Fruit fly (Drosophila melanogaster) whole organism, embryonic: ENCODE results near the gene CG3634.

Source experiments
- Bteb2 ChIP-seq: fragments of 200-800 bp; sonication (Bioruptor generic); optimal IDR thresholded peaks from 2 replicates; lab custom pipeline; 2016; ENCODE audit warnings: missing biosample characterization, missing genetic modification characterization
- CG1024 ChIP-seq: fragments of 200-800 bp; sonication (Bioruptor generic); IDR thresholded peaks from 2 replicates; pipeline ENCODE4 v1.3.6; 2022; ENCODE audit warnings: missing biosample characterization, missing genetic modification characterization
- CG10321 ChIP-seq: fragments of 200-800 bp; sonication (Bioruptor generic); IDR thresholded peaks from 2 replicates; pipeline ENCODE4 v1.3.6; 2022; ENCODE audit warnings: missing biosample characterization, missing genetic modification characterization
- CG12071 ChIP-seq: fragments of 200-800 bp; sonication (Bioruptor generic); optimal IDR thresholded peaks from 3 replicates; lab custom pipeline; 2018; ENCODE audit warnings: missing biosample characterization, mild to moderate bottlenecking, missing genetic modification characterization
- CG12391 ChIP-seq: fragments of 200-800 bp; sonication (Bioruptor generic); optimal IDR thresholded peaks from 3 replicates; lab custom pipeline; 2018; ENCODE audit warnings: missing biosample characterization, mild to moderate bottlenecking, missing genetic modification characterization, moderate library complexity
- CG14050 ChIP-seq: fragments of 200-800 bp; sonication (Bioruptor generic); IDR thresholded peaks from 3 replicates; pipeline ENCODE4 v1.3.6; 2022; ENCODE audit warnings: missing biosample characterization, missing genetic modification characterization
- CG14860 ChIP-seq: fragments of 200-800 bp; sonication (Bioruptor generic); IDR thresholded peaks from 3 replicates; pipeline ENCODE4 v1.3.6; 2022; ENCODE audit warnings: missing biosample characterization, missing genetic modification characterization; ENCODE audit not compliant: partially characterized antibody
- CG15696 ChIP-seq: fragments of 200-800 bp; sonication (Bioruptor generic); optimal IDR thresholded peaks from 2 replicates; lab custom pipeline; 2019; ENCODE audit warnings: missing biosample characterization, mild to moderate bottlenecking, missing genetic modification characterization, moderate library complexity
- CG1602 ChIP-seq: fragments of 200-800 bp; sonication (Bioruptor generic); optimal IDR thresholded peaks from 3 replicates; lab custom pipeline; 2016; ENCODE audit warnings: missing biosample characterization, missing genetic modification characterization
- CG16863 ChIP-seq: fragments of 200-800 bp; sonication (Bioruptor generic); optimal IDR thresholded peaks from 3 replicates; lab custom pipeline; 2016; ENCODE audit warnings: missing biosample characterization, missing genetic modification characterization
- CG31224 ChIP-seq: fragments of 200-800 bp; sonication (Bioruptor generic); IDR thresholded peaks from 2 replicates; pipeline ENCODE4 v1.3.6; 2022; ENCODE audit warnings: missing biosample characterization, missing genetic modification characterization
- CG3163 ChIP-seq: fragments of 200-800 bp; sonication (Bioruptor generic); optimal IDR thresholded peaks from 3 replicates; lab custom pipeline; 2016; ENCODE audit warnings: missing biosample characterization, missing genetic modification characterization
- CG33213 ChIP-seq: fragments of 200-800 bp; sonication (Bioruptor generic); optimal IDR thresholded peaks from 3 replicates; lab custom pipeline; 2016; ENCODE audit warnings: missing biosample characterization, missing genetic modification characterization
- CG4282 ChIP-seq: fragments of 200-800 bp; sonication (Bioruptor generic); optimal IDR thresholded peaks from 2 replicates; lab custom pipeline; 2016; ENCODE audit warnings: missing biosample characterization, missing genetic modification characterization
- CG4707 ChIP-seq: fragments of 200-800 bp; sonication (Bioruptor generic); optimal IDR thresholded peaks from 2 replicates; lab custom pipeline; 2018; ENCODE audit warnings: missing biosample characterization, mild to moderate bottlenecking, missing genetic modification characterization, moderate library complexity
- CG5245 ChIP-seq: fragments of 200-800 bp; sonication (Bioruptor generic); optimal IDR thresholded peaks from 3 replicates; lab custom pipeline; 2016; ENCODE audit warnings: missing biosample characterization, missing genetic modification characterization
- CG8281 ChIP-seq: fragments of 200-800 bp; sonication (Bioruptor generic); optimal IDR thresholded peaks from 2 replicates; lab custom pipeline; 2018; ENCODE audit warnings: missing biosample characterization, mild to moderate bottlenecking, missing genetic modification characterization, moderate library complexity
- CG8944 ChIP-seq: fragments of 200-800 bp; sonication (Bioruptor generic); optimal IDR thresholded peaks from 3 replicates; lab custom pipeline; 2016; ENCODE audit warnings: missing biosample characterization, missing genetic modification characterization
- CHES-1-like ChIP-seq: fragments of 200-800 bp; sonication (Bioruptor generic); optimal IDR thresholded peaks from 2 replicates; lab custom pipeline; 2016; ENCODE audit warnings: missing biosample characterization, missing genetic modification characterization
- Deaf1 ChIP-seq: fragments of 200-800 bp; optimal IDR thresholded peaks from 3 replicates; lab custom pipeline; 2019; ENCODE audit warnings: missing biosample characterization, mild to moderate bottlenecking, missing genetic modification characterization, moderate library complexity
- E2f2 ChIP-seq: fragments of 200-800 bp; sonication (Bioruptor generic); IDR thresholded peaks from 2 replicates; pipeline ENCODE4 v1.3.6; 2022; ENCODE audit warnings: missing biosample characterization, missing genetic modification characterization
- HLH4C ChIP-seq: fragments of 200-800 bp; sonication (Bioruptor generic); IDR thresholded peaks from 3 replicates; pipeline ENCODE4 v1.3.6; 2022; ENCODE audit warnings: missing biosample characterization, missing genetic modification characterization; ENCODE audit not compliant: partially characterized antibody
- HLHmδ ChIP-seq: fragments of 200-800 bp; sonication (Bioruptor generic); optimal IDR thresholded peaks from 2 replicates; lab custom pipeline; 2018; ENCODE audit warnings: missing biosample characterization, mild to moderate bottlenecking, missing genetic modification characterization, moderate library complexity
- Lim3 ChIP-seq: fragments of 200-800 bp; sonication (Bioruptor generic); IDR thresholded peaks from 2 replicates; pipeline ENCODE4 v1.3.6; 2022; ENCODE audit warnings: missing biosample characterization, missing genetic modification characterization
- Nf-YB ChIP-seq: fragments of 200-800 bp; sonication (Bioruptor generic); optimal IDR thresholded peaks from 3 replicates; lab custom pipeline; 2019; ENCODE audit warnings: missing biosample characterization, mild to moderate bottlenecking, missing genetic modification characterization, moderate library complexity
- Pdp1 ChIP-seq, 2 experiments: fragments of 200-800 bp; sonication (Bioruptor generic); optimal IDR thresholded peaks; 3 replicates each; lab custom pipeline; 2016; ENCODE audit warnings: missing biosample characterization in 2 of 2, missing genetic modification characterization in 2 of 2, mild to moderate bottlenecking in 1 of 2, moderate library complexity in 1 of 2
- Ravus ChIP-seq: fragments of 200-800 bp; sonication (Bioruptor generic); IDR thresholded peaks from 2 replicates; pipeline ENCODE4 v1.3.6; 2022; ENCODE audit warnings: missing biosample characterization, missing genetic modification characterization
- Rx ChIP-seq: fragments of 200-800 bp; sonication (Bioruptor generic); IDR thresholded peaks from 2 replicates; pipeline ENCODE4 v1.3.6; 2022; ENCODE audit warnings: missing biosample characterization, missing genetic modification characterization
- al ChIP-seq: fragments of 200-800 bp; sonication (Bioruptor generic); IDR thresholded peaks from 2 replicates; pipeline ENCODE4 v1.3.6; 2022; ENCODE audit warnings: missing biosample characterization, missing genetic modification characterization
- br ChIP-seq: fragments of >200 bp; optimal IDR thresholded peaks from 2 replicates; lab custom pipeline; 2017
- caup ChIP-seq: fragments of 200-800 bp; sonication (Bioruptor generic); optimal IDR thresholded peaks from 3 replicates; lab custom pipeline; 2017; ENCODE audit warnings: missing biosample characterization, mild to moderate bottlenecking, missing genetic modification characterization, moderate library complexity; ENCODE audit not compliant: severe bottlenecking
- chn ChIP-seq: fragments of 200-800 bp; sonication (Bioruptor generic); optimal IDR thresholded peaks from 2 replicates; lab custom pipeline; 2016; ENCODE audit warnings: missing biosample characterization, missing genetic modification characterization
- dan ChIP-seq: fragments of 200-800 bp; sonication (Bioruptor generic); IDR thresholded peaks from 2 replicates; pipeline ENCODE4 v1.3.6; 2022; ENCODE audit warnings: missing biosample characterization, missing genetic modification characterization
- dpn ChIP-seq, 2 experiments: fragments of 200-800 bp; sonication (Bioruptor generic); optimal IDR thresholded peaks; 3 replicates each; lab custom pipeline; 2016; ENCODE audit warnings: missing biosample characterization in 2 of 2, missing genetic modification characterization in 2 of 2
- fd64A ChIP-seq: fragments of 200-800 bp; sonication (Bioruptor generic); optimal IDR thresholded peaks from 3 replicates; lab custom pipeline; 2018; ENCODE audit warnings: missing biosample characterization, mild to moderate bottlenecking, missing genetic modification characterization
- ftz-f1 ChIP-seq: fragments of 200-800 bp; sonication (Bioruptor generic); optimal IDR thresholded peaks from 2 replicates; lab custom pipeline; 2016; ENCODE audit warnings: missing biosample characterization, missing genetic modification characterization
- hbn ChIP-seq: fragments of 200-800 bp; sonication (Bioruptor generic); IDR thresholded peaks from 2 replicates; pipeline ENCODE4 v1.3.6; 2022; ENCODE audit warnings: missing biosample characterization, missing genetic modification characterization; ENCODE audit not compliant: partially characterized antibody
- jumu ChIP-seq: fragments of 200-800 bp; sonication (Bioruptor generic); optimal IDR thresholded peaks from 3 replicates; lab custom pipeline; 2016; ENCODE audit warnings: missing biosample characterization, missing genetic modification characterization
- klu ChIP-seq: fragments of 200-800 bp; sonication (Bioruptor generic); IDR thresholded peaks from 2 replicates; pipeline ENCODE4 v1.3.6; 2022; ENCODE audit warnings: missing biosample characterization, missing genetic modification characterization
- knrl ChIP-seq: fragments of 200-800 bp; sonication (Bioruptor generic); IDR thresholded peaks from 3 replicates; pipeline ENCODE4 v1.3.6; 2022; ENCODE audit warnings: missing biosample characterization, missing genetic modification characterization; ENCODE audit not compliant: partially characterized antibody
- nmo ChIP-seq: fragments of 200-800 bp; sonication (Bioruptor generic); optimal IDR thresholded peaks from 2 replicates; lab custom pipeline; 2018; ENCODE audit warnings: missing biosample characterization, mild to moderate bottlenecking, missing genetic modification characterization, moderate library complexity
- odd ChIP-seq: fragments of 200-800 bp; sonication (Bioruptor generic); optimal IDR thresholded peaks from 2 replicates; lab custom pipeline; 2017; ENCODE audit warnings: missing biosample characterization, mild to moderate bottlenecking, missing genetic modification characterization
- p53 ChIP-seq: fragments of 200-800 bp; sonication (Bioruptor generic); optimal IDR thresholded peaks from 2 replicates; lab custom pipeline; 2016; ENCODE audit warnings: missing biosample characterization, missing genetic modification characterization
- sqz ChIP-seq: fragments of 200-800 bp; sonication (Bioruptor generic); optimal IDR thresholded peaks from 3 replicates; lab custom pipeline; 2018; ENCODE audit warnings: missing biosample characterization, mild to moderate bottlenecking, missing genetic modification characterization
- tgo ChIP-seq: fragments of 200-800 bp; sonication (Bioruptor generic); IDR thresholded peaks from 3 replicates; pipeline ENCODE4 v1.3.6; 2022; ENCODE audit warnings: missing biosample characterization, missing genetic modification characterization
- tin ChIP-seq: fragments of 200-800 bp; sonication (Bioruptor generic); optimal IDR thresholded peaks from 3 replicates; lab custom pipeline; 2016; ENCODE audit warnings: missing biosample characterization, missing genetic modification characterization
- tll ChIP-seq, 2 experiments: fragments of 200-800 bp in 1 of 2; fragments of >200 bp in 1 of 2; sonication (Bioruptor generic) in 1 of 2; optimal IDR thresholded peaks; 2 replicates each; lab custom pipeline; 2017 to 2019; ENCODE audit warnings: missing biosample characterization in 2 of 2, missing genetic modification characterization in 2 of 2, mild to moderate bottlenecking in 1 of 2, moderate library complexity in 1 of 2
- tx ChIP-seq: fragments of 200-800 bp; sonication (Bioruptor generic); optimal IDR thresholded peaks from 2 replicates; lab custom pipeline; 2016; ENCODE audit warnings: missing biosample characterization, missing genetic modification characterization
- vfl ChIP-seq: fragments of 200-800 bp; sonication (Bioruptor generic); optimal IDR thresholded peaks from 2 replicates; lab custom pipeline; 2016; ENCODE audit warnings: missing biosample characterization, missing genetic modification characterization
- zen ChIP-seq: fragments of 200-800 bp; sonication (Bioruptor generic); optimal IDR thresholded peaks from 3 replicates; lab custom pipeline; 2018; ENCODE audit warnings: missing biosample characterization, mild to moderate bottlenecking, missing genetic modification characterization, moderate library complexity

CG3634 gene

DNA sequence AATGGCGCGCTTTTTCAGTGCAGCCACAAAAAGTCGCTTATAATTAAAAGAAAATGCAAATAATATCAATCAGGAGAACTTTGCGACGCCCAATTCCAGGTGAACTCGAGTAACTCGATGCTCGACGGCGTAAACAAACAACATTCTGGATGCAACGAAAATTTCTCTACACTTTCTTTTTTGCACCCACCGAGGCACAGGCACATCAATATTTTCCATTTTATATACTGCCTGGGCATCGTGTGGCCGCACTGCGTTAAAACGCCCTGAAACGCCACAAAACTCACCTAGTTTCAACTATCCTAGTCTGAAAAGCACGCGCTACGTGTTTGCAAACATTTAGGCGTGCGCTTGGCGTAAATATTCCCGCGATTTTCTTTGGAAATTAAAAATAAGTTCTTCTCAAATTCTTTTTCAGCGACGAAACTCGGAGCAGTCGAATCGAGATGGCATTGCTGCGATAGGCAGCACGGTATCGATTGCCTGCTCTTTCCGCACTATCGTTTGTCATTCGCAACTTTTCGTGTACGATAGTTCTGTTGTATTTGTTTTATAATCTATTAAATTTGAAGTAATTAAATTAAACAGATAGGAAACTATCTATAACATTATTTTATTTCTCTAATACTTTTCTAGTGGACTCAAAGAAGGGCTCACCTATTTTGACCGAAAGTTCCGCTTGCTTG lies 23.2 kb downstream of the CG3634 start, which contains the start of gene Pcif1 (continued):
- TF ChIP-seq Pdp1 (GFP tag; optimal IDR thresholded peaks at IDR 0.05; lab: Kevin White, UChicago) (peak in 1 of 2 experiments; percentile 81), Deaf1 (tag; lab: Kevin White, UChicago) (no peak), CG16863 (no peak), CG5245 (no peak), ftz-f1 (GFP tag; lab: Kevin White, UChicago) (no peak), knrl (peak; percentile 99), nmo (peak; percentile 47), E2f2 (GFP tag; lab: Robert Waterston, UW) (peak; percentile 69), CG12391 (tag; lab: Kevin White, UChicago) (peak; percentile 11), tx (no peak), CG8944 (GFP tag; lab: Kevin White, UChicago) (no peak), Lim3 (GFP tag; lab: Robert Waterston, UW) (no peak), CG15696 (tag; lab: Kevin White, UChicago) (no peak), CG4707 (GFP tag; lab: Kevin White, UChicago) (no peak), CG1024 (no peak), zen (no peak), jumu (GFP tag; lab: Kevin White, UChicago) (no peak), klu (GFP tag; lab: Robert Waterston, UW) (no peak), CG8281 (tag; lab: Kevin White, UChicago) (no peak), tgo (no peak), CHES-1-like (no peak), odd (GFP tag; lab: Kevin White, UChicago) (no peak), CG33213 (GFP tag; lab: Kevin White, UChicago) (no peak), CG12071 (GFP tag; lab: Kevin White, UChicago) (no peak), Ravus (GFP tag; lab: Robert Waterston, UW) (no peak), hbn (GFP tag; lab: Robert Waterston, UW) (peak; percentile 99), Nf-YB (GFP tag; lab: Kevin White, UChicago) (peak; percentile 1), tin (GFP tag; lab: Kevin White, UChicago) (no peak), HLH4C (GFP tag; lab: Robert Waterston, UW) (peak; percentile 98), fd64A (no peak), CG10321 (GFP tag; lab: Robert Waterston, UW) (no peak), tll (GFP tag; optimal IDR thresholded peaks at IDR 0.05; lab: Kevin White, UChicago) (no peak), br (lab: Kevin White, UChicago) (no peak), CG4282 (GFP tag; lab: Kevin White, UChicago) (no peak), dpn (GFP tag; optimal IDR thresholded peaks at IDR 0.05; lab: Kevin White, UChicago) (peak in 1 of 2 experiments; percentile 5), CG14860 (GFP tag; lab: Robert Waterston, UW) (peak; percentile 99), CG1602 (GFP tag; lab: Kevin White, UChicago) (no peak), Rx (no peak), Bteb2 (GFP tag; lab: Kevin White, UChicago) (no peak), CG14050 (GFP tag; lab: Robert Waterston, UW) (no peak), chn (GFP tag; lab: Kevin White, UChicago) (no peak), p53 (GFP tag; lab: Kevin White, UChicago) (no peak), CG3163 (GFP tag; lab: Kevin White, UChicago) (no peak), CG31224 (GFP tag; lab: Robert Waterston, UW) (no peak), HLHmδ (GFP tag; lab: Kevin White, UChicago) (peak; percentile 42), al (0 out of 2 replicates have a peak, but pooled peaks have one; percentile 18), vfl (GFP tag; lab: Kevin White, UChicago) (no peak), sqz (no peak), dan (GFP tag; lab: Robert Waterston, UW) (no peak), caup (GFP tag; lab: Kevin White, UChicago) (peak; percentile 7)
